Fruit fly (Drosophila melanogaster) whole organism, prepupa: Measurements from ENCODE around the gene TRAM.

Source experiments
- Blimp-1 ChIP-seq: fragments of 200-800 bp; sonication (Bioruptor generic); optimal IDR thresholded peaks from 3 replicates; lab custom pipeline; 2017; ENCODE audit warnings: missing biosample characterization, missing genetic modification characterization, mild to moderate bottlenecking, moderate library complexity, missing genetic modification reagents
- CG10631 ChIP-seq: fragments of 200-800 bp; sonication (Bioruptor generic); optimal IDR thresholded peaks from 2 replicates; lab custom pipeline; 2016; ENCODE audit warnings: missing biosample characterization, missing genetic modification characterization
- CG10669 ChIP-seq: fragments of 200-800 bp; sonication (Bioruptor generic); optimal IDR thresholded peaks from 3 replicates; lab custom pipeline; 2018; ENCODE audit warnings: missing biosample characterization, mild to moderate bottlenecking, missing genetic modification characterization, moderate library complexity
- CG11294 ChIP-seq: fragments of 200-800 bp; sonication (Bioruptor generic); IDR thresholded peaks from 2 replicates; pipeline ENCODE4 v1.3.6; 2022; ENCODE audit warnings: missing biosample characterization, missing genetic modification characterization
- CG11762 ChIP-seq: fragments of 200-800 bp; sonication (Bioruptor generic); optimal IDR thresholded peaks from 3 replicates; lab custom pipeline; 2016; ENCODE audit warnings: missing biosample characterization, missing genetic modification characterization; ENCODE audit not compliant: insufficient read depth
- CG15336 ChIP-seq: fragments of 200-800 bp; sonication (Bioruptor generic); IDR thresholded peaks from 2 replicates; pipeline ENCODE4 v1.3.6; 2022; ENCODE audit warnings: missing biosample characterization, missing genetic modification characterization
- CG1621 ChIP-seq: fragments of 200-800 bp; sonication (Bioruptor generic); optimal IDR thresholded peaks from 3 replicates; lab custom pipeline; 2018; ENCODE audit warnings: missing biosample characterization, mild to moderate bottlenecking, missing genetic modification characterization
- CG16779 ChIP-seq: fragments of 200-800 bp; sonication (Bioruptor generic); optimal IDR thresholded peaks from 3 replicates; lab custom pipeline; 2017; ENCODE audit warnings: missing biosample characterization, mild to moderate bottlenecking, missing genetic modification characterization
- CG3032 ChIP-seq: fragments of 200-800 bp; optimal IDR thresholded peaks from 2 replicates; lab custom pipeline; 2019; ENCODE audit warnings: missing biosample characterization, mild to moderate bottlenecking, missing genetic modification characterization, moderate library complexity
- CG31627 ChIP-seq: fragments of 200-800 bp; sonication (Bioruptor generic); optimal IDR thresholded peaks from 3 replicates; lab custom pipeline; 2016; ENCODE audit warnings: missing biosample characterization, missing genetic modification characterization
- CG32006 ChIP-seq: fragments of 200-800 bp; sonication (Bioruptor generic); optimal IDR thresholded peaks from 3 replicates; lab custom pipeline; 2017; ENCODE audit warnings: missing biosample characterization, mild to moderate bottlenecking, missing genetic modification characterization
- CG34406 ChIP-seq: fragments of 200-800 bp; sonication (Bioruptor generic); optimal IDR thresholded peaks from 3 replicates; lab custom pipeline; 2016; ENCODE audit warnings: missing biosample characterization, missing genetic modification characterization
- CG3919 ChIP-seq: fragments of 200-800 bp; sonication (Bioruptor generic); optimal IDR thresholded peaks from 3 replicates; lab custom pipeline; 2016; ENCODE audit warnings: missing biosample characterization, missing genetic modification characterization
- CG4318 ChIP-seq: fragments of 200-800 bp; sonication (Bioruptor generic); optimal IDR thresholded peaks from 3 replicates; lab custom pipeline; 2017; ENCODE audit warnings: missing biosample characterization, mild to moderate bottlenecking, missing genetic modification characterization
- CG6163 ChIP-seq: fragments of 200-800 bp; sonication (Bioruptor generic); IDR thresholded peaks from 3 replicates; pipeline ENCODE4 v1.3.6; 2022; ENCODE audit warnings: missing biosample characterization, missing genetic modification characterization
- CG6276 ChIP-seq: fragments of 200-800 bp; sonication (Bioruptor generic); optimal IDR thresholded peaks from 2 replicates; lab custom pipeline; 2017; ENCODE audit warnings: missing biosample characterization, mild to moderate bottlenecking, missing genetic modification characterization
- CG6792 ChIP-seq: fragments of 200-800 bp; sonication (Bioruptor generic); optimal IDR thresholded peaks from 3 replicates; lab custom pipeline; 2016; ENCODE audit warnings: missing biosample characterization, missing genetic modification characterization
- CG7368 ChIP-seq: fragments of 200-800 bp; sonication (Bioruptor generic); optimal IDR thresholded peaks from 3 replicates; lab custom pipeline; 2016; ENCODE audit warnings: missing biosample characterization, missing genetic modification characterization
- CG8119 ChIP-seq: fragments of 200-800 bp; sonication (Bioruptor generic); IDR thresholded peaks from 3 replicates; pipeline ENCODE4 v1.3.6; 2022; ENCODE audit warnings: missing biosample characterization, missing genetic modification characterization
- CG8319 ChIP-seq: fragments of 200-800 bp; sonication (Bioruptor generic); optimal IDR thresholded peaks from 3 replicates; lab custom pipeline; 2016; ENCODE audit warnings: missing biosample characterization, missing genetic modification characterization
- Eip75B ChIP-seq: fragments of 200-800 bp; sonication (Bioruptor generic); optimal IDR thresholded peaks from 3 replicates; lab custom pipeline; 2016; ENCODE audit warnings: missing biosample characterization, missing genetic modification characterization
- Eip78C ChIP-seq: fragments of 200-800 bp; sonication (Bioruptor generic); peaks from one replicate; lab custom pipeline; 2016; ENCODE audit warnings: missing biosample characterization, missing genetic modification characterization
- Eip93F ChIP-seq: fragments of 200-800 bp; sonication (Bioruptor generic); optimal IDR thresholded peaks from 2 replicates; lab custom pipeline; 2016; ENCODE audit warnings: missing biosample characterization, mild to moderate bottlenecking, missing genetic modification characterization
- Ets21C ChIP-seq: fragments of 200-800 bp; sonication (Bioruptor generic); optimal IDR thresholded peaks from 3 replicates; lab custom pipeline; 2016; ENCODE audit warnings: missing biosample characterization, missing genetic modification characterization
- Ets96B ChIP-seq: fragments of 200-800 bp; optimal IDR thresholded peaks from 2 replicates; lab custom pipeline; 2019; ENCODE audit warnings: missing biosample characterization, mild to moderate bottlenecking, missing genetic modification characterization, moderate library complexity
- Gug ChIP-seq: fragments of 200-800 bp; sonication (Bioruptor generic); IDR thresholded peaks from 2 replicates; pipeline ENCODE4 v1.3.6; 2022; ENCODE audit warnings: missing biosample characterization, missing genetic modification characterization
- Hr38 ChIP-seq: sonication (Bioruptor generic); optimal IDR thresholded peaks from 2 replicates; lab custom pipeline; 2016; ENCODE audit warnings: missing biosample characterization, missing genetic modification characterization
- Hr39 ChIP-seq: fragments of 200-800 bp; sonication (Bioruptor generic); optimal IDR thresholded peaks from 2 replicates; lab custom pipeline; 2016; ENCODE audit warnings: missing biosample characterization, missing genetic modification characterization
- Lpt ChIP-seq: fragments of 200-800 bp; sonication (Bioruptor generic); optimal IDR thresholded peaks from 3 replicates; lab custom pipeline; 2016; ENCODE audit warnings: missing biosample characterization, missing genetic modification characterization
- OdsH ChIP-seq: fragments of 200-800 bp; sonication (Bioruptor generic); optimal IDR thresholded peaks from 3 replicates; lab custom pipeline; 2016; ENCODE audit warnings: missing biosample characterization, missing genetic modification characterization
- Sox14 ChIP-seq: fragments of 200-800 bp; sonication (Bioruptor generic); optimal IDR thresholded peaks from 3 replicates; lab custom pipeline; 2016; ENCODE audit warnings: missing biosample characterization, missing genetic modification characterization
- achi ChIP-seq: fragments of 200-800 bp; sonication (Bioruptor generic); optimal IDR thresholded peaks from 3 replicates; lab custom pipeline; 2016; ENCODE audit warnings: missing biosample characterization, missing genetic modification characterization
- cyc ChIP-seq: fragments of 200-800 bp; sonication (Bioruptor generic); optimal IDR thresholded peaks from 3 replicates; lab custom pipeline; 2016; ENCODE audit warnings: missing biosample characterization, missing genetic modification characterization
- dac ChIP-seq: fragments of 200-800 bp; sonication (Bioruptor generic); optimal IDR thresholded peaks from 2 replicates; lab custom pipeline; 2017; ENCODE audit warnings: missing biosample characterization, mild to moderate bottlenecking, missing genetic modification characterization
- dsx ChIP-seq: fragments of 200-800 bp; optimal IDR thresholded peaks from 3 replicates; lab custom pipeline; 2019; ENCODE audit warnings: missing biosample characterization, mild to moderate bottlenecking, missing genetic modification characterization, moderate library complexity; ENCODE audit not compliant: poor library complexity, severe bottlenecking
- eg ChIP-seq: fragments of 200-800 bp; sonication (Bioruptor generic); IDR thresholded peaks from 3 replicates; pipeline ENCODE4 v1.3.6; 2022; ENCODE audit warnings: missing biosample characterization, missing genetic modification characterization
- fd59A ChIP-seq: fragments of 200-800 bp; sonication (Bioruptor generic); optimal IDR thresholded peaks from 2 replicates; lab custom pipeline; 2017; ENCODE audit warnings: missing biosample characterization, mild to moderate bottlenecking, missing genetic modification characterization, missing genetic modification reagents
- fkh ChIP-seq: fragments of 200-800 bp; sonication (Bioruptor generic); optimal IDR thresholded peaks from 3 replicates; lab custom pipeline; 2017; ENCODE audit warnings: missing biosample characterization, mild to moderate bottlenecking, missing genetic modification characterization, moderate library complexity
- lz ChIP-seq: fragments of 200-800 bp; sonication (Bioruptor generic); optimal IDR thresholded peaks from 3 replicates; lab custom pipeline; 2016; ENCODE audit warnings: missing biosample characterization, missing genetic modification characterization
- net ChIP-seq: fragments of 200-800 bp; sonication (Bioruptor generic); optimal IDR thresholded peaks from 3 replicates; lab custom pipeline; 2016; ENCODE audit warnings: missing biosample characterization, missing genetic modification characterization
- pdm3 ChIP-seq: fragments of 200-800 bp; sonication (Bioruptor generic); optimal IDR thresholded peaks from 3 replicates; lab custom pipeline; 2016; ENCODE audit warnings: missing biosample characterization, missing genetic modification characterization
- salr ChIP-seq, 2 experiments: fragments of 200-800 bp; sonication (Bioruptor generic); optimal IDR thresholded peaks; 3 replicates each; lab custom pipeline; 2016 to 2018; ENCODE audit warnings: missing biosample characterization in 2 of 2, missing genetic modification characterization in 2 of 2, mild to moderate bottlenecking in 1 of 2
- ss ChIP-seq, 2 experiments: fragments of 200-800 bp; sonication (Bioruptor generic); optimal IDR thresholded peaks; 2 replicates in 1 of 2; 3 replicates in 1 of 2; lab custom pipeline; 2017 to 2018; ENCODE audit warnings: mild to moderate bottlenecking in 2 of 2, missing biosample characterization in 2 of 2, missing genetic modification characterization in 2 of 2, moderate library complexity in 1 of 2
- vri ChIP-seq: fragments of 200-800 bp; sonication (Bioruptor generic); optimal IDR thresholded peaks from 3 replicates; lab custom pipeline; 2016; ENCODE audit warnings: missing biosample characterization, mild to moderate bottlenecking, missing genetic modification characterization

TRAM gene

DNA sequence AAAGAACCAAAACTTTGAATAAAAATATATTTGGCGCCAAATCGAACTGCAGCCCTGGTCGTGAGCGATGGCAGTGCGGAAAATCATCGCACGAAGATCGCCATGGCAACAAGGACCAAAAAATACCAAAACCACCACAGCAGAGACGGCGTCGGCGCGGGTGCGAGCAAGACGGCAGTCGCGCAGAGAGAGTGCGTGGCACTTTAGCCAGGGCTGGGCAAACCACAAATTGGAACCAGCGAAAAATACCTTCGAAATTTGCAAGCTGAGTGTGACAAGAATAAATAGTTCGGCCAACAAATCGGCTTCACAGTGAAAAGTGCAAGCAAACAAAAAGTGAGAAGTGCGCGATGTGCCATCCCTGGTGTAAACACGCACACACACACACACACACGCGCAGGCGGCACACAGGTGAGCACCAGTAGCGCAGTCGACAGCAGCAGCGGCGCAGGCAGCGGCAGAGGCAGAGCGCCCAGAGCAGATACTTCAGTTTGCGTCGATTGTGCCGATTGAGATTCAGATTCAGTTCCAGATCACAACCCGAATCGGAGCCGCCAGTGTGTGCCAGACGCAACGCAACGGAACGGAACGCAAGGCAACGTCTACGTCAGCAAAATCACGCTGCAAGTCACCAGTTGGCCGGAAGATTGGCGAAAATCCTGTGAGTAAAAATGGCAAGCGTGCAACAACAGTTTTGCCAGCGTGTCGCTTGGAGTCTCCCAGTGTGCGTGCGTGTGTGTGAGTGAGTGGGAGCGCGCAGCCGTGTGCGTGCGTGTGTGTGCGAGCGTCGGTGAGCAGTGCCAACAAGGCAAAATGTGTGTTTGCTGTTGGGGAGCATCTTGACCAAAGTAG, at the start of gene TRAM (continued):
- peak; percentile 88 for TF ChIP-seq Eip93F (GFP tag; lab: Kevin White, UChicago)
- TF ChIP-seq CG7368 (GFP tag; lab: Kevin White, UChicago) = peak; percentile 98
- TF ChIP-seq eg (GFP tag; lab: Robert Waterston, UW) = peak; percentile 99
- TF ChIP-seq CG6792 = peak; percentile 97
- peak; percentile 98 for TF ChIP-seq fd59A (GFP tag; lab: Kevin White, UChicago)
- peak; percentile 95 for TF ChIP-seq Ets21C (GFP tag; lab: Kevin White, UChicago)
- peak; percentile 97 for TF ChIP-seq achi (GFP tag; lab: Kevin White, UChicago)
- peak; percentile 97 for TF ChIP-seq Ets96B (tag; lab: Kevin White, UChicago)
- TF ChIP-seq pdm3 = peak; percentile 97
- TF ChIP-seq Gug (GFP tag; lab: Robert Waterston, UW) = peak; percentile 99

DNA sequence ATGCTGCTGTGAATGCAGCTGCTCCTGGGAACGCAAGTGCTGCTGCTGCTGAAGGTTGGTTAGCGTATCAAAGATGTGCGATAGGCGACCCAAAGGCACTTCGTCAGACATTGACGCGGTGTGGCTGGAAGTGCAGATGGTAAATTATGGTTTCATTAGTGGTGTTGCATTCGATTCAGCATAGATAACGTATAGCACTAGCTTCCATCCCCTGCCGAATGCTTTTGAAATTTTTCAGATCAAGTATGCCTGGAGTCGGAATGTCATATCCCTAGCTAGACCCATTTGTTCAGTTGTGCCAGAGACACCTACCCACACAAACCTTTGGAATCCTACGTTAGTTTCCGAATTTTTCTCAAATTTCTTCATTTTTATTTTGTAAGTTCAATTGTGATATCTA, 40.9 kb upstream of the TRAM start, which contains the start of gene CG11663:
TSS of gene CG11663 (plus strand) at position 301 of the 400 bp plus-strand sequence.
- TF ChIP-seq lz (GFP tag; lab: Kevin White, UChicago) (no peak), vri (GFP tag; lab: Kevin White, UChicago) (no peak), Hr38 (no peak), CG16779 (tag; lab: Kevin White, UChicago) (no peak), CG8119 (GFP tag; lab: Robert Waterston, UW) (no peak), achi (GFP tag; lab: Kevin White, UChicago) (no peak), CG15336 (GFP tag; lab: Robert Waterston, UW) (no peak), CG4318 (no peak), Eip78C (GFP tag; lab: Kevin White, UChicago) (no peak), salr (GFP tag; optimal IDR thresholded peaks at IDR 0.05; lab: Kevin White, UChicago) (no peak), CG3032 (tag; lab: Kevin White, UChicago) (no peak), CG11762 (GFP tag; lab: Kevin White, UChicago) (no peak), Blimp-1 (no peak)

DNA sequence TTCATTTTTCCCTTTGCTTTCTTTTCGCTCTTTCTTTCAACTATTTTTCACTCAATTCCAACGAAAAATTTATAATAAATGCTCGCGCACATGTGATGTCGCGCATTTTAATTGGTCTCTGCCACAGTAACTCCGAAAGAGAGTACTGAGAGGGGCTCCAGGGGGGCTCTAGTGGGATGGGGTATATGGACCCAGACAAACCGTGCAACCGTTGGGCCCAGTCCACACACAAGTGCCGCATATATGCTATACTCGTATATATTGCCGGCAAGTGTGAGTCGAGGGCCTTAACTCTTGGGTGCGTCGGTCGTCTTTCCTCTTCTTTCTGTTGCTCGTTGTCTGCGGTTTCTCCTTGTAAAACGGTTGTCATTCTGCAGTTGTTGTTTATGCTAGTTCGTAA, 36.7 kb upstream of the TRAM start:
- no peak for TF ChIP-seq CG31627 (GFP tag; lab: Kevin White, UChicago)
- TF ChIP-seq Ets96B (tag; lab: Kevin White, UChicago) = peak; percentile 12
- TF ChIP-seq CG6163 = peak; percentile 63; the same call in 2 of the 3 replicates
- TF ChIP-seq CG10631 (GFP tag; lab: Kevin White, UChicago) = no peak
- no peak for TF ChIP-seq CG8319 (GFP tag; lab: Kevin White, UChicago)
- peak; percentile 21 for TF ChIP-seq CG6792
- TF ChIP-seq Lpt (GFP tag; lab: Kevin White, UChicago) = no peak
- no peak for TF ChIP-seq Hr38
- no peak for TF ChIP-seq Hr39 (GFP tag; lab: Kevin White, UChicago)
- TF ChIP-seq cyc (GFP tag; lab: Kevin White, UChicago) = no peak
- TF ChIP-seq Eip75B = peak; percentile 13
- peak; percentile 11 for TF ChIP-seq dsx (GFP tag; lab: Kevin White, UChicago)
- peak; percentile 55 for TF ChIP-seq Eip78C (GFP tag; lab: Kevin White, UChicago)
- TF ChIP-seq CG10669 (GFP tag; lab: Kevin White, UChicago) = peak; percentile 17
- TF ChIP-seq OdsH = no peak
- TF ChIP-seq CG6276 (GFP tag; lab: Kevin White, UChicago) = no peak
- TF ChIP-seq net (GFP tag; lab: Kevin White, UChicago) = peak; percentile 37
- TF ChIP-seq Ets21C (GFP tag; lab: Kevin White, UChicago) = no peak
- TF ChIP-seq CG3032 (tag; lab: Kevin White, UChicago) = peak; percentile 11
- no peak for TF ChIP-seq pdm3
- TF ChIP-seq CG7368 (GFP tag; lab: Kevin White, UChicago) = peak; percentile 29
- peak; percentile 14 to 25 for TF ChIP-seq ss (GFP tag; optimal IDR thresholded peaks at IDR 0.05; lab: Kevin White, UChicago)
- no peak for TF ChIP-seq CG34406
- TF ChIP-seq Sox14 (GFP tag; lab: Kevin White, UChicago) = no peak
- no peak for TF ChIP-seq lz (GFP tag; lab: Kevin White, UChicago)
- no peak for TF ChIP-seq dac (GFP tag; lab: Kevin White, UChicago)
- TF ChIP-seq CG3919 (GFP tag; lab: Kevin White, UChicago) = peak; percentile 18
- TF ChIP-seq CG32006 (GFP tag; lab: Kevin White, UChicago) = no peak
- TF ChIP-seq fkh (GFP tag; lab: Kevin White, UChicago) = no peak
- TF ChIP-seq CG11294 (GFP tag; lab: Robert Waterston, UW) = no peak
- TF ChIP-seq fd59A (GFP tag; lab: Kevin White, UChicago) = no peak
- peak; percentile 2 for TF ChIP-seq CG1621 (tag; lab: Kevin White, UChicago)
- no peak for TF ChIP-seq CG8119 (GFP tag; lab: Robert Waterston, UW)
- TF ChIP-seq CG4318 = no peak
- TF ChIP-seq CG16779 (tag; lab: Kevin White, UChicago) = no peak
- TF ChIP-seq, all 60 proteins: peak for 13
